Worm (Caenorhabditis elegans) whole organism, mixed stage, embryonic: ENCODE measurements around the gene toca-1.

ENCODE experiments used
- pha-4 ChIP-seq: fragments of 150-350 bp; optimal IDR thresholded peaks from 2 replicates; lab custom pipeline; 2018; ENCODE audit warnings: missing biosample characterization, missing genetic modification reagents, missing genetic modification characterization
- snpc-4 ChIP-seq: fragments of 150-350 bp; optimal IDR thresholded peaks from 2 replicates; lab custom pipeline; 2014; ENCODE audit warnings: missing biosample characterization, missing genetic modification characterization

ce11 chrX:1478569-1478968 is 42.7 kb downstream of the toca-1 start:
- TF ChIP-seq snpc-4 (tag; lab: Kevin White, UChicago) (no peak), pha-4 (tag; lab: Kevin White, UChicago) (no peak)
